Worm (Caenorhabditis elegans) whole organism, L2 larva: Measurements from ENCODE around the gene sra-38.

Experiments
- aly-2 ChIP-seq: fragments of 150-350 bp; optimal IDR thresholded peaks from 2 replicates; lab custom pipeline; 2014; ENCODE audit warnings: missing biosample characterization, missing genetic modification characterization
- ceh-82 ChIP-seq: fragments of 150-350 bp; optimal IDR thresholded peaks from 2 replicates; lab custom pipeline; 2014; ENCODE audit warnings: missing biosample characterization, missing genetic modification characterization
- crh-2 ChIP-seq: sonication (generic microtip); optimal IDR thresholded peaks from 2 replicates; lab custom pipeline; 2017; ENCODE audit warnings: missing biosample characterization, missing genetic modification characterization
- dmd-4 ChIP-seq: sonication (generic microtip); optimal IDR thresholded peaks from 2 replicates; lab custom pipeline; 2017; ENCODE audit warnings: missing biosample characterization, missing genetic modification characterization
- elt-1 ChIP-seq: fragments of 150-350 bp; optimal IDR thresholded peaks from 2 replicates; lab custom pipeline; 2014; ENCODE audit warnings: missing biosample characterization, missing genetic modification characterization
- elt-3 ChIP-seq: sonication (generic microtip); optimal IDR thresholded peaks from 2 replicates; lab custom pipeline; 2017; ENCODE audit warnings: missing biosample characterization, missing genetic modification characterization
- lin-11 ChIP-seq: fragments of 150-350 bp; sonication (generic microtip); optimal IDR thresholded peaks from 2 replicates; lab custom pipeline; 2014; ENCODE audit warnings: missing biosample characterization, missing genetic modification characterization, inconsistent platforms, mixed read lengths
- nhr-10 ChIP-seq: sonication (generic microtip); optimal IDR thresholded peaks from 2 replicates; lab custom pipeline; 2017; ENCODE audit warnings: missing biosample characterization, missing genetic modification characterization
- nhr-11 ChIP-seq: fragments of 150-350 bp; optimal IDR thresholded peaks from 2 replicates; lab custom pipeline; 2014; ENCODE audit warnings: missing biosample characterization, missing genetic modification characterization
- nhr-129 ChIP-seq: fragments of 150-350 bp; optimal IDR thresholded peaks from 2 replicates; lab custom pipeline; 2014; ENCODE audit warnings: missing biosample characterization, missing genetic modification characterization
- unc-55 ChIP-seq: fragments of 150-350 bp; sonication (generic microtip); optimal IDR thresholded peaks from 3 replicates; lab custom pipeline; 2014; ENCODE audit warnings: missing biosample characterization, missing genetic modification reagents, missing genetic modification characterization
- zag-1 ChIP-seq: fragments of 150-350 bp; optimal IDR thresholded peaks from 2 replicates; lab custom pipeline; 2014; ENCODE audit warnings: missing biosample characterization, missing genetic modification characterization
- ztf-1 ChIP-seq: fragments of 200-800 bp; sonication (Bioruptor generic); conservative IDR thresholded peaks from 2 replicates; pipeline ENCODE4 v1.3.6; 2022; ENCODE audit warnings: missing genetic modification characterization, missing compliant biosample characterization
- ztf-11 ChIP-seq: sonication (generic microtip); optimal IDR thresholded peaks from 2 replicates; lab custom pipeline; 2017; ENCODE audit warnings: missing biosample characterization, missing genetic modification characterization

sra-38 gene

ce11 chrX:13850359-13850758 is 49.6 kb downstream of the sra-38 start:
- TF ChIP-seq nhr-11 (tag; lab: Kevin White, UChicago) = no peak
- TF ChIP-seq crh-2 (tag; lab: Kevin White, UChicago) = no peak
- no peak for TF ChIP-seq nhr-129 (tag; lab: Kevin White, UChicago)
- TF ChIP-seq nhr-10 (tag; lab: Kevin White, UChicago) = no peak
- TF ChIP-seq zag-1 = no peak
- TF ChIP-seq elt-1 (tag; lab: Kevin White, UChicago) = no peak
- no peak for TF ChIP-seq ceh-82 (tag; lab: Kevin White, UChicago)
- TF ChIP-seq lin-11 (tag; lab: Kevin White, UChicago) = no peak
- TF ChIP-seq elt-3 (tag; lab: Kevin White, UChicago) = no peak
- TF ChIP-seq ztf-11 (tag; lab: Kevin White, UChicago) = no peak
- TF ChIP-seq unc-55 (GFP tag; lab: Kevin White, UChicago) = no peak
- TF ChIP-seq aly-2 (tag; lab: Kevin White, UChicago) = no peak
- no peak for TF ChIP-seq dmd-4 (tag; lab: Kevin White, UChicago)
- no peak for TF ChIP-seq ztf-1 (GFP tag; lab: Robert Waterston, UW)
